Worm (Caenorhabditis elegans) whole organism, L1 larva: ENCODE data around the gene rev-1.

Experiments used
- C16A3.4 ChIP-seq: fragments of 150-350 bp; optimal IDR thresholded peaks from 2 replicates; lab custom pipeline; 2014; ENCODE audit warnings: missing biosample characterization, missing genetic modification characterization
- C34B4.2 ChIP-seq: sonication (generic microtip); optimal IDR thresholded peaks from 2 replicates; lab custom pipeline; 2017; ENCODE audit warnings: mild to moderate bottlenecking, missing genetic modification characterization, missing compliant biosample characterization
- alr-1 ChIP-seq: fragments of 200-800 bp; sonication (Bioruptor generic); optimal IDR thresholded peaks from 2 replicates; lab custom pipeline; 2018; ENCODE audit warnings: borderline replicate concordance, mild to moderate bottlenecking, missing genetic modification characterization, missing compliant biosample characterization
- ama-1 ChIP-seq: fragments of 150-350 bp; optimal IDR thresholded peaks from 2 replicates; lab custom pipeline; 2014
- ceh-63 ChIP-seq: fragments of 200-800 bp; sonication (Bioruptor generic); optimal IDR thresholded peaks from 2 replicates; lab custom pipeline; 2018; ENCODE audit warnings: mild to moderate bottlenecking, missing genetic modification characterization, missing compliant biosample characterization
- ceh-8 ChIP-seq: fragments of 200-800 bp; sonication (Bioruptor generic); optimal IDR thresholded peaks from 2 replicates; lab custom pipeline; 2018; ENCODE audit warnings: mild to moderate bottlenecking, missing genetic modification characterization, moderate library complexity, missing compliant biosample characterization
- ceh-82 ChIP-seq, 3 experiments: fragments of 150-350 bp in 1 of 3; sonication (generic microtip) in 2 of 3; optimal IDR thresholded peaks; 2 replicates each; lab custom pipeline; 2014 to 2017; ENCODE audit warnings: missing biosample characterization in 3 of 3, missing genetic modification characterization in 3 of 3
- ceh-90 ChIP-seq: sonication (generic microtip); optimal IDR thresholded peaks from 2 replicates; lab custom pipeline; 2016; ENCODE audit warnings: missing genetic modification characterization, missing compliant biosample characterization
- ces-1 ChIP-seq: fragments of 150-350 bp; optimal IDR thresholded peaks from 2 replicates; lab custom pipeline; 2014; ENCODE audit warnings: missing biosample characterization, missing genetic modification reagents, missing genetic modification characterization
- dsc-1 ChIP-seq: sonication (generic microtip); optimal IDR thresholded peaks from 2 replicates; lab custom pipeline; 2016; ENCODE audit warnings: mild to moderate bottlenecking, missing genetic modification characterization, missing compliant biosample characterization
- efl-1 ChIP-seq, 4 experiments: fragments of 150-350 bp; optimal IDR thresholded peaks in 3 of 4; peaks in 1 of 4; 1 replicate in 1 of 4; 2 replicates in 3 of 4; lab custom pipeline; 2014; ENCODE audit warnings: missing biosample characterization in 2 of 4, missing genetic modification characterization in 2 of 4, missing genetic modification reagents in 2 of 4
- efl-3 ChIP-seq: fragments of 200-800 bp; sonication (Bioruptor generic); optimal IDR thresholded peaks from 2 replicates; lab custom pipeline; 2018; ENCODE audit warnings: mild to moderate bottlenecking, missing genetic modification characterization, missing compliant biosample characterization
- egl-13 ChIP-seq: sonication (generic microtip); optimal IDR thresholded peaks from 2 replicates; lab custom pipeline; 2016; ENCODE audit warnings: missing genotype, missing genetic modification reagents, missing genetic modification characterization, missing compliant biosample characterization
- egl-27 ChIP-seq, 2 experiments: fragments of 150-350 bp in 1 of 2; sonication (generic microtip); optimal IDR thresholded peaks; 3 replicates each; lab custom pipeline; 2017 to 2018; ENCODE audit warnings: missing biosample characterization in 2 of 2, missing genetic modification characterization in 2 of 2, missing genetic modification reagents in 2 of 2
- elt-2 ChIP-seq: sonication (generic microtip); optimal IDR thresholded peaks from 2 replicates; lab custom pipeline; 2016; ENCODE audit warnings: missing genetic modification characterization, mild to moderate bottlenecking, inconsistent platforms, missing compliant biosample characterization, missing genetic modification reagents
- elt-3 ChIP-seq, 6 experiments: fragments of 150-350 bp in 1 of 6; sonication (generic microtip); optimal IDR thresholded peaks; 2 replicates each; lab custom pipeline; 2017 to 2018; ENCODE audit warnings: missing biosample characterization in 6 of 6, missing genetic modification characterization in 6 of 6, inconsistent platforms in 1 of 6
- fkh-10 ChIP-seq: sonication (generic microtip); optimal IDR thresholded peaks from 2 replicates; lab custom pipeline; 2017; ENCODE audit warnings: missing biosample characterization, missing genetic modification reagents, missing genetic modification characterization
- fos-1 ChIP-seq: fragments of 150-350 bp; optimal IDR thresholded peaks from 2 replicates; lab custom pipeline; 2014; ENCODE audit warnings: missing biosample characterization, missing genetic modification characterization
- lin-14 ChIP-seq: fragments of 200-800 bp; sonication (Bioruptor generic); optimal IDR thresholded peaks from 2 replicates; lab custom pipeline; 2018; ENCODE audit warnings: mild to moderate bottlenecking, missing genetic modification characterization, moderate library complexity, missing compliant biosample characterization
- lin-15B ChIP-seq: fragments of 150-350 bp; sonication (generic microtip); optimal IDR thresholded peaks from 3 replicates; lab custom pipeline; 2014; ENCODE audit warnings: missing biosample characterization, missing genetic modification characterization
- lin-35 ChIP-seq, 2 experiments: fragments of 150-350 bp; optimal IDR thresholded peaks; 2 replicates each; lab custom pipeline; 2014; ENCODE audit warnings: missing biosample characterization in 2 of 2, missing genetic modification characterization in 2 of 2, missing genetic modification reagents in 2 of 2
- lir-3 ChIP-seq: sonication (generic microtip); optimal IDR thresholded peaks from 2 replicates; lab custom pipeline; 2016; ENCODE audit warnings: mild to moderate bottlenecking, missing genetic modification characterization, moderate library complexity, missing compliant biosample characterization; ENCODE audit not compliant: poor library complexity
- lsy-2 ChIP-seq, 2 experiments: fragments of 150-350 bp; optimal IDR thresholded peaks; 2 replicates each; lab custom pipeline; 2014; ENCODE audit warnings: missing biosample characterization in 2 of 2, missing genetic modification characterization in 2 of 2
- mab-9 ChIP-seq: fragments of 200-800 bp; sonication (Bioruptor generic); IDR thresholded peaks from 2 replicates; pipeline ENCODE4 v1.3.6; 2022; ENCODE audit warnings: missing genetic modification reagents, missing genetic modification characterization, missing compliant biosample characterization
- mdl-1 ChIP-seq, 2 experiments: fragments of 150-350 bp; optimal IDR thresholded peaks; 2 replicates each; lab custom pipeline; 2014 to 2017; ENCODE audit warnings: missing biosample characterization in 2 of 2, missing genetic modification characterization in 2 of 2, inconsistent platforms in 1 of 2
- nhr-19 ChIP-seq: fragments of 200-800 bp; sonication (Bioruptor generic); conservative IDR thresholded peaks from 2 replicates; pipeline ENCODE4 v1.3.6; 2022; ENCODE audit warnings: missing genetic modification characterization, missing compliant biosample characterization
- nhr-20 ChIP-seq: sonication (generic microtip); optimal IDR thresholded peaks from 2 replicates; lab custom pipeline; 2016; ENCODE audit warnings: mild to moderate bottlenecking, missing genetic modification characterization, missing compliant biosample characterization
- nhr-237 ChIP-seq: fragments of 150-350 bp; optimal IDR thresholded peaks from 2 replicates; lab custom pipeline; 2014; ENCODE audit warnings: missing biosample characterization, missing genetic modification characterization
- nhr-71 ChIP-seq: sonication (generic microtip); optimal IDR thresholded peaks from 2 replicates; lab custom pipeline; 2016; ENCODE audit warnings: mild to moderate bottlenecking, missing genetic modification characterization, moderate library complexity, missing compliant biosample characterization
- nhr-76 ChIP-seq: sonication (generic microtip); optimal IDR thresholded peaks from 2 replicates; lab custom pipeline; 2017; ENCODE audit warnings: missing biosample characterization, missing genetic modification characterization
- nhr-77 ChIP-seq: fragments of 150-350 bp; optimal IDR thresholded peaks from 2 replicates; lab custom pipeline; 2014; ENCODE audit warnings: missing biosample characterization, missing genetic modification characterization
- nhr-84 ChIP-seq: sonication (generic microtip); optimal IDR thresholded peaks from 2 replicates; lab custom pipeline; 2017; ENCODE audit warnings: missing biosample characterization, missing genetic modification characterization
- nhr-85 ChIP-seq: sonication (generic microtip); peaks from one replicate; lab custom pipeline; 2016; ENCODE audit warnings: missing genetic modification characterization, inconsistent platforms, missing compliant biosample characterization
- nhr-90 ChIP-seq: sonication (generic microtip); optimal IDR thresholded peaks from 2 replicates; lab custom pipeline; 2016; ENCODE audit warnings: mild to moderate bottlenecking, missing genetic modification characterization, missing compliant biosample characterization; ENCODE audit not compliant: poor library complexity
- pag-3 ChIP-seq: sonication (generic microtip); optimal IDR thresholded peaks from 2 replicates; lab custom pipeline; 2017; ENCODE audit warnings: missing genetic modification characterization, mild to moderate bottlenecking, missing compliant biosample characterization, antibody characterized with exemption, borderline replicate concordance; ENCODE audit not compliant: insufficient read depth
- pax-3 ChIP-seq: fragments of 200-800 bp; sonication (Bioruptor generic); optimal IDR thresholded peaks from 2 replicates; lab custom pipeline; 2018; ENCODE audit warnings: mild to moderate bottlenecking, missing genetic modification characterization, moderate library complexity, missing compliant biosample characterization
- pqm-1 ChIP-seq: sonication (generic microtip); optimal IDR thresholded peaks from 3 replicates; lab custom pipeline; 2017; ENCODE audit warnings: missing biosample characterization, missing genetic modification characterization
- rnt-1 ChIP-seq: sonication (generic microtip); optimal IDR thresholded peaks from 2 replicates; lab custom pipeline; 2016; ENCODE audit warnings: mild to moderate bottlenecking, missing genetic modification characterization, moderate library complexity, missing compliant biosample characterization
- snpc-4 ChIP-seq: fragments of 150-350 bp; optimal IDR thresholded peaks from 2 replicates; lab custom pipeline; 2014; ENCODE audit warnings: missing biosample characterization, missing genetic modification characterization
- snu-23 ChIP-seq: sonication (generic microtip); optimal IDR thresholded peaks from 2 replicates; lab custom pipeline; 2016; ENCODE audit warnings: missing genetic modification characterization, missing compliant biosample characterization
- tbx-2 ChIP-seq: sonication (generic microtip); optimal IDR thresholded peaks from 2 replicates; lab custom pipeline; 2016; ENCODE audit warnings: missing genetic modification characterization, missing compliant biosample characterization
- tlp-1 ChIP-seq: fragments of 150-350 bp; optimal IDR thresholded peaks from 2 replicates; lab custom pipeline; 2014; ENCODE audit warnings: missing biosample characterization, missing genetic modification characterization
- unc-130 ChIP-seq: fragments of 150-350 bp; optimal IDR thresholded peaks from 2 replicates; lab custom pipeline; 2017; ENCODE audit warnings: missing biosample characterization, missing genetic modification characterization, inconsistent platforms
- vab-15 ChIP-seq: sonication (generic microtip); optimal IDR thresholded peaks from 2 replicates; lab custom pipeline; 2017; ENCODE audit warnings: missing genotype, mild to moderate bottlenecking, missing genetic modification characterization, missing compliant biosample characterization
- ztf-11 ChIP-seq, 2 experiments: sonication (generic microtip); optimal IDR thresholded peaks; 2 replicates each; lab custom pipeline; 2016 to 2017; ENCODE audit warnings: missing genetic modification characterization in 2 of 2, missing biosample characterization in 1 of 2, missing compliant biosample characterization in 1 of 2
- ztf-4 ChIP-seq: fragments of 150-350 bp; optimal IDR thresholded peaks from 2 replicates; lab custom pipeline; 2014; ENCODE audit warnings: missing biosample characterization, missing genetic modification characterization

Gene rev-1

DNA sequence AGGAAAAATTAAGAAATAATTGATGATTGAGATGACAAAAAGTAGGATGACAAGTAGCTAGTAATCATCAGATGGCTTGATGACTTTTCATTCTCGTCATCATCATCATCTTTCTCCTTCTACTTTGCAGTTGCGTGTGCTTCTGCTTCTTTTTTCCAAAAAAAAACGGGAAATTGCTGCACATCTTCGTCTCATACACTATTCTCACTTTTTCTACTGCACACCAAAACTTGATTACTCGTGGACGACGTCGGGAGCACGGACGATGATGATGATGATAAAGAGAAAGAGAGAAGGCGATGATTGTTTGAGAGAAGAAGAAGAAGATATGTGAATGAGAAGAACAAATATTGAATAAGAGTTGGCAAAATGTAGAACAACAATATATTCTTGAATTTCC lies 20.7 kb downstream of the rev-1 start:
- TF ChIP-seq ceh-8 (GFP tag; lab: Kevin White, UChicago) (peak; percentile 34), tbx-2 (tag; lab: Kevin White, UChicago) (peak; percentile 11), dsc-1 (tag; lab: Kevin White, UChicago) (no peak), elt-3 (tag; optimal IDR thresholded peaks at IDR 0.05; lab: Kevin White, UChicago) (no peak), fkh-10 (GFP tag; lab: Kevin White, UChicago) (peak; percentile 88), ces-1 (GFP tag; lab: Kevin White, UChicago) (peak; percentile 76), vab-15 (tag; lab: Kevin White, UChicago) (no peak), nhr-71 (tag; lab: Kevin White, UChicago) (peak; percentile 55), lin-14 (peak; percentile 78), ceh-82 (tag; optimal IDR thresholded peaks at IDR 0.05; lab: Kevin White, UChicago) (peak in 1 of 3 experiments; percentile 33)

DNA sequence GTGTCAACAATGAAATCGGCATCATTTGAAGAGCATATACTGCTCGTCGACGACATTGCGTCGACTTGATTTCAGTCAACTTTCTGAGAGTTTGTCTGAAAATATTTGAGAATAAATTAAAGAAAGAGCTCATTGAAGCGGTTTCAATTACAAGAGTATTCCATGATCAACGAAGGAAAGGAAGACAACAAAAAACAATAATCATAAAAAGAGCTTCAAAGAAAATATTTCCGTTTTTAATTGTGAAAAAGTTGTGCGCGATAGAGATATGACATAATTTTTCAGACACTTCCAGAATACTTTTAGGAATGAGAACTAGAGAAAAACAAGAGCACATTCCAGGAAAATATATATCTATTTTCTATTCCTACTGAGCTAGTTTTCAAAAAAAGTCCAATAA lies 28.2 kb downstream of the rev-1 start, which contains the start of gene spv-1:
TSS of gene spv-1 (minus strand) at position 101 of the 400 bp plus-strand sequence.
- TF ChIP-seq snu-23 (GFP tag; lab: Kevin White, UChicago) (no peak), efl-1 (optimal IDR thresholded peaks at IDR 0.05; lab: Kevin White, UChicago) (no peak), efl-1 (GFP tag; optimal IDR thresholded peaks at IDR 0.05 in 1 of 2; lab: Kevin White, UChicago) (peak in 1 of 2 experiments; percentile 6)

DNA sequence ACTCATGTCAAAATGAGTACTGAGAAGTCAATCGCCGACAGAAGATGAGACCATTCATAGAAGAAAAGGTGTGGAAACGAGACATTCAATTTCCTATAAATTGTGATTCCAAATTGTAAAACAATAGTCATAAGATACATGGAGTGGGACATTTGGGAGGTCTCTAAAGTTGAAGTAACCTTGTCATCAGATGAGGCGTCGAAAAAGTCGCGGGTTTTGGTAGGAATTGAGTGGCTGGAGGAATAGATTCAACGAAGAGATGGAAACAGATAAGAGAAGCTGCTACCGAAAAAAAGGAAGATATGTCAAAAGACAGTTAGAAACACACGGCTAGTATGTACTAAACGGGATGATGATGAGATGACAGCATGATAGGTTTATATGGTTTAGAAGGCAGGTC lies 30.2 kb downstream of the rev-1 start:
- TF ChIP-seq lin-35 (GFP tag; optimal IDR thresholded peaks at IDR 0.05; lab: Kevin White, UChicago), result no peak
- TF ChIP-seq lin-15B (tag; lab: Kevin White, UChicago), result no peak
- no peak for TF ChIP-seq pqm-1 (tag; lab: Kevin White, UChicago)
- TF ChIP-seq nhr-84 (tag; lab: Kevin White, UChicago), result no peak
- TF ChIP-seq efl-1 (optimal IDR thresholded peaks at IDR 0.05; lab: Kevin White, UChicago), result no peak
- no peak for TF ChIP-seq efl-1 (GFP tag; optimal IDR thresholded peaks at IDR 0.05 in 1 of 2; lab: Kevin White, UChicago)
- TF ChIP-seq lir-3 (tag; lab: Kevin White, UChicago), result no peak
- no peak for TF ChIP-seq nhr-237
- no peak for TF ChIP-seq elt-2 (tag; lab: Kevin White, UChicago)
- TF ChIP-seq egl-13 (tag; lab: Kevin White, UChicago), result no peak
- TF ChIP-seq alr-1, result no peak
- no peak for TF ChIP-seq elt-3 (tag; optimal IDR thresholded peaks at IDR 0.05; lab: Kevin White, UChicago)
- TF ChIP-seq pag-3, result no peak
- no peak for TF ChIP-seq mab-9 (GFP tag; lab: Robert Waterston, UW)
- TF ChIP-seq ztf-4 (tag; lab: Kevin White, UChicago), result no peak
- peak; percentile 4 for TF ChIP-seq C16A3.4
- TF ChIP-seq ama-1 (lab: Kevin White, UChicago), result no peak
- no peak for TF ChIP-seq ztf-11 (tag; optimal IDR thresholded peaks at IDR 0.05; lab: Kevin White, UChicago)
- TF ChIP-seq ceh-8 (GFP tag; lab: Kevin White, UChicago), result no peak
- TF ChIP-seq C34B4.2 (tag; lab: Kevin White, UChicago), result no peak
- TF ChIP-seq nhr-76 (tag; lab: Kevin White, UChicago), result no peak
- TF ChIP-seq mdl-1 (tag; optimal IDR thresholded peaks at IDR 0.05; lab: Kevin White, UChicago), result no peak
- TF ChIP-seq efl-3, result no peak
- TF ChIP-seq nhr-20 (tag; lab: Kevin White, UChicago), result peak; percentile 36
- peak; percentile 85 for TF ChIP-seq nhr-85
- peak; percentile 52 for TF ChIP-seq snu-23 (GFP tag; lab: Kevin White, UChicago)
- TF ChIP-seq ceh-90, result no peak
- TF ChIP-seq fkh-10 (GFP tag; lab: Kevin White, UChicago), result no peak
- TF ChIP-seq fos-1, result no peak
- TF ChIP-seq tlp-1 (tag; lab: Kevin White, UChicago), result no peak
- TF ChIP-seq pax-3 (tag; lab: Kevin White, UChicago), result no peak
- TF ChIP-seq dsc-1 (tag; lab: Kevin White, UChicago), result no peak
- no peak for TF ChIP-seq nhr-77 (tag; lab: Kevin White, UChicago)
- TF ChIP-seq nhr-90, result peak; percentile 28
- no peak for TF ChIP-seq ceh-63 (GFP tag; lab: Kevin White, UChicago)
- TF ChIP-seq ceh-82 (tag; optimal IDR thresholded peaks at IDR 0.05; lab: Kevin White, UChicago), result no peak
- peak in 1 of 2 experiments; percentile 8 for TF ChIP-seq lsy-2 (tag; optimal IDR thresholded peaks at IDR 0.05; lab: Kevin White, UChicago)
- no peak for TF ChIP-seq unc-130 (tag; lab: Kevin White, UChicago)
- no peak for TF ChIP-seq egl-27 (tag; optimal IDR thresholded peaks at IDR 0.05; lab: Kevin White, UChicago)
- no peak for TF ChIP-seq rnt-1 (tag; lab: Kevin White, UChicago)
- TF ChIP-seq nhr-19 (GFP tag; lab: Robert Waterston, UW), result no peak
- TF ChIP-seq snpc-4, result no peak
